Worm (Caenorhabditis elegans) whole organism, young adult: ENCODE results near the gene acr-20.

Source experiments
- C06A6.2 ChIP-seq: fragments of 200-800 bp; sonication (Bioruptor generic); conservative IDR thresholded peaks from 2 replicates; pipeline ENCODE4 v1.3.6; 2022; ENCODE audit warnings: missing genetic modification characterization, missing compliant biosample characterization
- F10E7.11 ChIP-seq: sonication (generic microtip); optimal IDR thresholded peaks from 2 replicates; lab custom pipeline; 2017; ENCODE audit warnings: mild to moderate bottlenecking, missing genetic modification characterization, moderate library complexity, missing compliant biosample characterization
- F33H1.4 ChIP-seq: fragments of 200-800 bp; sonication (Bioruptor generic); IDR thresholded peaks from 2 replicates; pipeline ENCODE4 v1.3.6; 2022; ENCODE audit warnings: missing genetic modification reagents, missing genetic modification characterization, missing compliant biosample characterization
- F37B4.10 ChIP-seq: fragments of 200-800 bp; sonication (Bioruptor generic); IDR thresholded peaks from 2 replicates; pipeline ENCODE4 v1.3.6; 2022; ENCODE audit warnings: missing genetic modification characterization, missing compliant biosample characterization
- F57C9.4 ChIP-seq: sonication (generic microtip); optimal IDR thresholded peaks from 2 replicates; lab custom pipeline; 2017; ENCODE audit warnings: mild to moderate bottlenecking, missing genetic modification characterization, missing compliant biosample characterization
- K11D2.4 ChIP-seq: fragments of 200-800 bp; sonication (Bioruptor generic); IDR thresholded peaks from 2 replicates; pipeline ENCODE4 v1.3.6; 2022; ENCODE audit warnings: missing genetic modification reagents, missing genetic modification characterization, missing compliant biosample characterization
- T26A5.8 ChIP-seq: sonication (generic microtip); optimal IDR thresholded peaks from 2 replicates; lab custom pipeline; 2016; ENCODE audit warnings: missing genetic modification characterization, missing compliant biosample characterization
- Y53G8AR.9 ChIP-seq: fragments of 200-800 bp; sonication (Bioruptor generic); conservative IDR thresholded peaks from 2 replicates; pipeline ENCODE4 v1.3.6; 2022; ENCODE audit warnings: missing genetic modification reagents, missing genetic modification characterization, missing compliant biosample characterization
- Y79H2A.3 ChIP-seq: fragments of 200-800 bp; sonication (Bioruptor generic); conservative IDR thresholded peaks from 2 replicates; pipeline ENCODE4 v1.3.6; 2022; ENCODE audit warnings: missing genetic modification reagents, missing genetic modification characterization, missing compliant biosample characterization
- ama-1 ChIP-seq, 3 experiments: fragments of 150-350 bp in 1 of 3; sonication (generic microtip) in 2 of 3; optimal IDR thresholded peaks; 2 replicates each; lab custom pipeline; 2014 to 2018; ENCODE audit warnings: missing biosample characterization in 2 of 3, missing genetic modification characterization in 2 of 3, missing genetic modification reagents in 2 of 3
- aptf-2 ChIP-seq: fragments of 200-800 bp; sonication (Bioruptor generic); conservative IDR thresholded peaks from 2 replicates; pipeline ENCODE4 v1.3.6; 2022; ENCODE audit warnings: missing genetic modification reagents, missing genetic modification characterization, missing compliant biosample characterization
- attf-5 ChIP-seq: fragments of 200-800 bp; sonication (Bioruptor generic); optimal IDR thresholded peaks from 2 replicates; lab custom pipeline; 2018; ENCODE audit warnings: mild to moderate bottlenecking, missing genetic modification characterization, missing compliant biosample characterization
- cebp-1 ChIP-seq, 2 experiments: fragments of 200-800 bp in 1 of 2; sonication (Bioruptor generic) in 1 of 2; sonication (generic microtip) in 1 of 2; IDR thresholded peaks in 1 of 2; optimal IDR thresholded peaks in 1 of 2; 2 replicates each; pipeline versions ENCODE4 v1.3.6 to Lab custom; 2017 to 2022; ENCODE audit warnings: missing compliant biosample characterization in 2 of 2, missing genetic modification characterization in 2 of 2, mild to moderate bottlenecking in 1 of 2, missing genetic modification reagents in 1 of 2, moderate library complexity in 1 of 2
- cebp-2 ChIP-seq: fragments of 200-800 bp; sonication (Bioruptor generic); IDR thresholded peaks from 2 replicates; pipeline ENCODE4 v1.3.6; 2022; ENCODE audit warnings: missing genetic modification characterization, missing compliant biosample characterization
- ceh-91 ChIP-seq: fragments of 200-800 bp; sonication (Bioruptor generic); IDR thresholded peaks from 2 replicates; pipeline ENCODE4 v1.3.6; 2022; ENCODE audit warnings: missing genetic modification reagents, missing genetic modification characterization, missing compliant biosample characterization
- dox-1 ChIP-seq: fragments of 200-800 bp; sonication (Bioruptor generic); IDR thresholded peaks from 2 replicates; pipeline ENCODE4 v1.3.6; 2022; ENCODE audit warnings: missing genetic modification reagents, missing genetic modification characterization, missing compliant biosample characterization
- dpl-1 ChIP-seq: fragments of 150-350 bp; optimal IDR thresholded peaks from 2 replicates; lab custom pipeline; 2014; ENCODE audit warnings: missing biosample characterization, missing genetic modification reagents, missing genetic modification characterization
- efl-1 ChIP-seq: fragments of 150-350 bp; optimal IDR thresholded peaks from 2 replicates; lab custom pipeline; 2014; ENCODE audit warnings: missing biosample characterization, missing genetic modification reagents, missing genetic modification characterization
- egl-44 ChIP-seq: fragments of 200-800 bp; sonication (Bioruptor generic); IDR thresholded peaks from 2 replicates; pipeline ENCODE4 v1.3.6; 2022; ENCODE audit warnings: missing genetic modification reagents, missing genetic modification characterization, missing compliant biosample characterization
- ekl-4 ChIP-seq: fragments of 200-800 bp; sonication (Bioruptor generic); IDR thresholded peaks from 2 replicates; pipeline ENCODE4 v1.3.6; 2022; ENCODE audit warnings: missing genetic modification reagents, missing genetic modification characterization, missing compliant biosample characterization
- him-1 ChIP-seq: sonication (generic microtip); optimal IDR thresholded peaks from 2 replicates; lab custom pipeline; 2016; ENCODE audit warnings: missing genotype, missing genetic modification reagents, missing genetic modification characterization, missing compliant biosample characterization
- lin-54 ChIP-seq: fragments of 200-800 bp; sonication (Bioruptor generic); optimal IDR thresholded peaks from 2 replicates; lab custom pipeline; 2018; ENCODE audit warnings: mild to moderate bottlenecking, missing genetic modification characterization, missing compliant biosample characterization
- lsl-1 ChIP-seq: fragments of 200-800 bp; sonication (Bioruptor generic); optimal IDR thresholded peaks from 2 replicates; lab custom pipeline; 2018; ENCODE audit warnings: mild to moderate bottlenecking, missing genetic modification characterization, moderate library complexity, missing compliant biosample characterization
- madf-10 ChIP-seq: sonication (generic microtip); optimal IDR thresholded peaks from 2 replicates; lab custom pipeline; 2016; ENCODE audit warnings: mild to moderate bottlenecking, missing genetic modification characterization, missing compliant biosample characterization
- madf-6 ChIP-seq: fragments of 200-800 bp; sonication (Bioruptor generic); IDR thresholded peaks from 2 replicates; pipeline ENCODE4 v1.3.6; 2022; ENCODE audit warnings: missing genetic modification reagents, missing genetic modification characterization, missing compliant biosample characterization
- madf-8 ChIP-seq: fragments of 200-800 bp; sonication (Bioruptor generic); conservative IDR thresholded peaks from 2 replicates; pipeline ENCODE4 v1.3.6; 2022; ENCODE audit warnings: missing genetic modification reagents, missing genetic modification characterization, missing compliant biosample characterization
- nfya-1 ChIP-seq: sonication (generic microtip); optimal IDR thresholded peaks from 2 replicates; lab custom pipeline; 2017; ENCODE audit warnings: antibody characterized with exemption, missing compliant biosample characterization, missing genetic modification characterization, borderline replicate concordance; ENCODE audit not compliant: insufficient read depth
- nhr-80 ChIP-seq: sonication (generic microtip); optimal IDR thresholded peaks from 2 replicates; lab custom pipeline; 2016; ENCODE audit warnings: missing genetic modification characterization, missing compliant biosample characterization
- repo-1 ChIP-seq: sonication (generic microtip); optimal IDR thresholded peaks from 2 replicates; lab custom pipeline; 2017; ENCODE audit warnings: mild to moderate bottlenecking, missing genetic modification characterization, missing compliant biosample characterization
- tbp1 ChIP-seq: fragments of 200-800 bp; sonication (Bioruptor generic); optimal IDR thresholded peaks from 2 replicates; lab custom pipeline; 2018; ENCODE audit warnings: mild to moderate bottlenecking, missing genetic modification characterization, missing compliant biosample characterization
- zfh-2 ChIP-seq: fragments of 200-800 bp; sonication (Bioruptor generic); conservative IDR thresholded peaks from 2 replicates; pipeline ENCODE4 v1.3.6; 2022; ENCODE audit warnings: missing genetic modification reagents, missing genetic modification characterization, missing compliant biosample characterization
- zim-3 ChIP-seq: sonication (generic microtip); optimal IDR thresholded peaks from 2 replicates; lab custom pipeline; 2017; ENCODE audit warnings: mild to moderate bottlenecking, missing genetic modification characterization, moderate library complexity, missing compliant biosample characterization
- ztf-26 ChIP-seq: sonication (generic microtip); optimal IDR thresholded peaks from 2 replicates; lab custom pipeline; 2017; ENCODE audit warnings: missing genetic modification characterization, missing compliant biosample characterization
- ztf-28 ChIP-seq: fragments of 200-800 bp; sonication (Bioruptor generic); IDR thresholded peaks from 2 replicates; pipeline ENCODE4 v1.3.6; 2022; ENCODE audit warnings: missing genetic modification reagents, missing genetic modification characterization, missing compliant biosample characterization

acr-20 gene

DNA sequence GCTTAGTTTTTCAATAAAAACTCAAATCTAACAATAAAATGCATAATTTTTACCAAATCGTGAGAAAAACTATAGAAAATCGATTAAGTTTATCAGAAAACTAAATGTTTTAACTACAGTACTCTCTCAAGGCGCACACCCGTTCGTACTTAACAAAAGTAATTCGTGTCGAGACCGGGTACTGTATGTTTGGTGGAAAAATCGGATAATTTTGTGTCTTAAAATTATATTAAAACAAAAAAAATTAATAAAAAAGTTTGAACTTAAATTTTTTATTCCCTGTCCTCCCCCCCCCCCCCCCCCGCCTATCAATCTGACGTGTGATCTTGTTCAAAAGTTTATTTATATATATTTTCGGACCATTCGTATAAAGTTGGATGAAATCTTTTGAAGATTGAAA lies 30.6 kb upstream of the acr-20 start, which contains the start of gene F26H11.4:
TSS of gene F26H11.4 (plus strand) at position 301 of the 400 bp plus-strand sequence.
- TF ChIP-seq ama-1 (optimal IDR thresholded peaks at IDR 0.05; lab: Kevin White, UChicago) (no peak), ama-1 (GFP tag; optimal IDR thresholded peaks at IDR 0.05; lab: Kevin White, UChicago) (no peak), lsl-1 (GFP tag; lab: Kevin White, UChicago) (peak; percentile 70)

DNA sequence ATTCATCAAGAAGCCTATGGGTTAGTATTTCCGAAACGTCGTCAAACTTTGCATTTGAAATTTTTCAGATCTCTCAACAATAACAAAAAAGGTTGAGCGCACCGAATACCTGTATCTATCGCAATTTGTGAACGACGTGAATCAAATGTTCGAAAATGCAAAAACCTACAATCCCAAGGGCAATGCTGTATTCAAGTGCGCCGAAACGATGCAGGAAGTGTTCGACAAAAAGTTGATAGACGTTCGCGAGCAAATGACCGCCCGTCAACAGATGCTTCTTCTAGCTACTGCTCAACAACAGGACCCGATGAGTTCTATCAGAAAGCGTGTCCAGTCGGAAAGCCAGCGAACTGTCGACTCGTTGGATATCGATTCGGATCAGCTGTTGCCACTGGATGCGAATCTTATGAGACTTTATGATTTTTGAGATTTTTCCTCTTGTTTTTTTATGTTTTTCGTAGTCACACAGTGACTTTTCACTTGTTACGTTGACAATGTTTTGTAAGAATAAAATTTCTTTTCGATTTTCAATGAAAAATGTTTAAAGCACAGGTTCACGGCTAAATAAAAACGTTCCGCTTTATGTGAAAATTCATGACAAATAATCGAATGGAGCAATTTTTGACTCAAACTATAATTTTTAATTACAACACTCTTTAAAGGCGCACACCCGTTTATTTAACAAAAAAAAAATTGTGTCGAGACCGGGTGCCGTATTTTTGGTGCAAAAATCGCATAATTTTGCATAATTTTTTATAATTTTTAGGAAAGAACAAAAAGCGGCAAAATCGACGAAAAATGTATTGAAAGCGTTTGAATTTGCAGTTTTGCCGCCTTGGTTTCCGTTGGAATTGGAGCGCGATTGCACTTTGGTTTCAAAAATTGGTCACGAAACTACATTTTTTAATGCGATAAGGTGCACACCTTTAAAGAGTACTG lies 29.9 kb upstream of the acr-20 start:
- peak; percentile 68 for TF ChIP-seq ztf-26 (tag; lab: Kevin White, UChicago)
- peak; percentile 45 for TF ChIP-seq lin-54
- peak; percentile 1 for TF ChIP-seq tbp1 (GFP tag; lab: Kevin White, UChicago)
- TF ChIP-seq efl-1 (GFP tag; lab: Kevin White, UChicago) = peak; percentile 61
- TF ChIP-seq lsl-1 (GFP tag; lab: Kevin White, UChicago) = peak; percentile 75
- 0 out of 2 replicates have a peak, but pooled peaks have one; percentile 28 for TF ChIP-seq F33H1.4
- TF ChIP-seq him-1 (tag; lab: Kevin White, UChicago) = peak; percentile 3
- no peak for TF ChIP-seq repo-1 (tag; lab: Kevin White, UChicago)
- TF ChIP-seq F37B4.10 (GFP tag; lab: Robert Waterston, UW) = no peak
- TF ChIP-seq madf-8 (GFP tag; lab: Robert Waterston, UW) = peak; percentile 42
- TF ChIP-seq cebp-1 (GFP tag; IDR thresholded peaks at IDR 0.05; lab: Robert Waterston, UW) = no peak
- no peak for TF ChIP-seq cebp-1 (tag; optimal IDR thresholded peaks at IDR 0.05; lab: Kevin White, UChicago)
- peak; percentile 50; the same call in 1 of the 2 replicates for TF ChIP-seq madf-6 (GFP tag; lab: Robert Waterston, UW)
- TF ChIP-seq ama-1 (optimal IDR thresholded peaks at IDR 0.05; lab: Kevin White, UChicago) = peak; percentile 92
- TF ChIP-seq ama-1 (GFP tag; optimal IDR thresholded peaks at IDR 0.05; lab: Kevin White, UChicago) = no peak
- TF ChIP-seq ceh-91 (GFP tag; lab: Robert Waterston, UW) = no peak

DNA sequence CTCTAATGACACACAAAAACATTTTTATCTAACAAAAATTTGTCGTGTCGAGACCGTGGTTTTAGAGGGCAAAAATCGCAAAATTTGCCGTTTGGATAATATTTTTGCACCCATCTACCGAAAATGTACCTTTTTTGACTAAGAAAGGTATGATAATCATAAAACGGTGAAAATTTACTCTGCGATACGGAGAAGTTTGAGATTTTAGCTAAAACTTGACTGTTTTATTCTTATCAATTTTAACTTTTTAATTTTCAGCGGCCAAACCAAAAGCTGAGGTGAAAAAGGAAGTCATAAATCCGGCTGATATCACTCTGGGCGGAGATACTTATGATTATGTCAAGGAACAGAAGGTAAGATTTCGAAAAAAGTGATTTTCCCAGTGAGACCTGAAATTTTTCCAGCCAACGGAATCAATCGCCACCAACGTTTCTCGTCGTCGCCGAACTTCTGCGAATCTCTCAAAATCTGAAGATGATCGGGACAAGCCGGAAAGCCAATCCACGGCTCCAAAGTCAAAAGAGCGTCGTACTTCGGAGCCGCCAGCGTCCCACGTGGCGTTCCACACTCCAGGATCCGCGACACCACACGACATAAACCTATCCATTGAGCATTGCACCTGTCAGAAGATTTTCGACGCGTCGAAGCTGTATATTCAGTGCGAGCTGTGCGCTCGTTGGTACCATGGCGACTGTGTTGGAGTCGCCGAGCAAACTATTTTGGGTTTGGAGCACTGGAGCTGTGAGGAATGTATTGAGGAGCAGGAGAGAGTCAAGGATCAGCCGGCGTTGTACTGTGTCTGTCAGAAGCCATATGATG lies 28.6 kb upstream of the acr-20 start:
- TF ChIP-seq ztf-28 (GFP tag; lab: Robert Waterston, UW) (no peak), egl-44 (no peak), ama-1 (optimal IDR thresholded peaks at IDR 0.05; lab: Kevin White, UChicago) (peak; percentile 40), ama-1 (GFP tag; optimal IDR thresholded peaks at IDR 0.05; lab: Kevin White, UChicago) (no peak), aptf-2 (GFP tag; lab: Robert Waterston, UW) (no peak), zfh-2 (GFP tag; lab: Robert Waterston, UW) (peak; percentile 75), F10E7.11 (tag; lab: Kevin White, UChicago) (peak; percentile 24)

DNA sequence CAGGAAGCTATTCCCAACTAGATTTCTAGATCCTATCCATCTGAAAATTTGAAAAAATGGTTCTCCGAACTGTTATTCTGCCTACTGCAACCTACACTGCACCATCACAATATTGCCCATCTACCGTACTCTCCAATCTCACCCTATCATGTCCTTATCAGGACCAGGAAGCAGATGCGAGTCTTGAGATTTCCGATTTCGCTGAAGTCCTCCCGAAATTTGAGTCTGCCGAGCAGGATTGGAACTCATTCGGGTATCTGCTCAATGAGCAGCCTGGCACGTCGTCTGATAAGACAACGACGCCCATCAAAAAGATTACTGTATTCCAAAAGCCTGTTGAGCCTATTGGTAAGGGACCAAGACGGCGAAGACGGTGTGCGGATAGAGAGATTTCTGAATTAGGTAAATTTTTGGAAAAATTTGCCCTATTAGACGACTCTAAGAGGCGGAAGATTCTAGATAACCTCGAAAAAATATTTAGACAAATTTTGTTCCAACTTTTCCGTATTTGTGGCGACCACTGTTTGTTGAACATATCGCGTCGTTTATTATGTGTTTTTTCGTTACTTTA lies 27.9 kb upstream of the acr-20 start:
- TF ChIP-seq madf-10 (no peak), ama-1 (optimal IDR thresholded peaks at IDR 0.05; lab: Kevin White, UChicago) (peak; percentile 90), ama-1 (GFP tag; optimal IDR thresholded peaks at IDR 0.05; lab: Kevin White, UChicago) (no peak)

DNA sequence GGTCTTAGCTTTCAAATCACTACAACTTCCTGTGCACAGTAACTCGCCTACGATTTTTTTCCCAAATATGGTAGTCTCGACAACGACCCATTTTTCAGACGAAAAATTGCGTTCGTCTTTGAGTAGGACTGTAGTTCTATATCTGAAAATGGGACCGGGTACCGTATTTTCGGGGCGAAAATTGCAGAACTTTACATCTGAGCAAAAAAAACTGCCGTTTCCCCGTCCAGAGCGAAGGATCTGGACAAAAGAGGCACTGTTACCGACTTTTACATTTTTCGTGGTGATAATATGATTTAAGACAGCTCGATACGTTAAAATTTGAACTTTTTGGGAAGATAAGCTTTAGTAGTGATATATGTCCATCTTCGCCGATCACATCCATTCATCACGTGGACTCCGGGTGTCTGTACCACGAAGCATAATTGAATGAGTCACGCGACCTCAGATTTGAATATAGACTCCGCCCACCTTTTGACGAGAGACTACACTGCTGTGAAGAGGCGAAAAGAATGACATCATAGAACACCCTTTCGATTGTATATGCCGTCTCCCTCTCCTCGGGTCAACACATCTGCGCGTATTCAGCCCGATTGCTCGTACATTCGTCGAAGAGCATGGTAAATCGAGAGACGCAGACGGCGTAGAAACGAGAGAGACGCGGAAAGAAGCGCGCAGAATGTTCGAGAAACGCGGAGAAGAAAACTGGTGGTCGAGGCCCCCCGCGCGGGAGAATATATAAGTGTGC lies 27.2 kb upstream of the acr-20 start:
- TF ChIP-seq F57C9.4 (tag; lab: Kevin White, UChicago) (no peak), madf-10 (no peak), dpl-1 (GFP tag; lab: Kevin White, UChicago) (no peak), C06A6.2 (GFP tag; lab: Robert Waterston, UW) (0 out of 2 replicates have a peak, but pooled peaks have one; percentile 21), attf-5 (no peak), nfya-1 (no peak), tbp1 (GFP tag; lab: Kevin White, UChicago) (no peak), T26A5.8 (tag; lab: Kevin White, UChicago) (no peak), cebp-2 (no peak), dox-1 (GFP tag; lab: Robert Waterston, UW) (no peak; the same call in 1 of the 2 replicates), Y79H2A.3 (GFP tag; lab: Robert Waterston, UW) (no peak), zim-3 (tag; lab: Kevin White, UChicago) (no peak), ekl-4 (GFP tag; lab: Robert Waterston, UW) (0 out of 2 replicates have a peak, but pooled peaks have one; percentile 45), K11D2.4 (GFP tag; lab: Robert Waterston, UW) (no peak), nhr-80 (no peak), Y53G8AR.9 (GFP tag; lab: Robert Waterston, UW) (0 out of 2 replicates have a peak, but pooled peaks have one; percentile 31)
